Worm (Caenorhabditis elegans) whole organism, L4/young adult: Measurements from ENCODE around the gene Y39G8B.7.

Experiments
- W03F9.2 ChIP-seq: fragments of 150-350 bp; optimal IDR thresholded peaks from 2 replicates; lab custom pipeline; 2014; ENCODE audit warnings: missing biosample characterization, missing genetic modification characterization
- dao-5 ChIP-seq: sonication (generic microtip); optimal IDR thresholded peaks from 2 replicates; lab custom pipeline; 2016; ENCODE audit warnings: missing genotype, missing genetic modification characterization, moderate library complexity, missing compliant biosample characterization
- him-1 ChIP-seq: sonication (generic microtip); optimal IDR thresholded peaks from 2 replicates; lab custom pipeline; 2016; ENCODE audit warnings: missing genotype, missing genetic modification reagents, missing genetic modification characterization, missing compliant biosample characterization

Y39G8B.7 gene

DNA sequence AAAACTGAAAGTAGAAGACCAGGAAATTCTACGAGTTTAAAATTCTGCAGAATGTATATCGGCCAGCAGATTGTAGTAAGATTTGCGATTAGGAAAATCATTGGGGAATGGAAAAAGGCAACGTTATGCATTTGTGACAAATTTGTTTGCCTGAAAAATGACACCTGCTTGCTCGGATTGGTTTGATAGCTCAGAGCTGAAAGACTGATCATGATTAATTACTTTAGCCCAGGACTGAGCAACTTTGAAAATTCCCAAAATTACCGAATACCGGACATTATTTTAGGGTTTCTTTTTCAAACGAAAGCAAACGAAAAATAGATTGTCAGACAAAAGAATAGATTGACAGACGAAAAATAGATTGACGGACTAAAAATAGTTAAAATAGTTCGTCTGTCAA lies 10.3 kb downstream of the Y39G8B.7 start, which contains the start of gene sre-47:
Gene sre-47 (minus strand): TSS at position 101 of the 400 bp plus-strand sequence.
- TF ChIP-seq him-1 (tag; lab: Kevin White, UChicago) (no peak), W03F9.2 (tag; lab: Kevin White, UChicago) (no peak), dao-5 (tag; lab: Kevin White, UChicago) (no peak)

ce11 chrII:13982923-13983322 lies 11.9 kb downstream of the Y39G8B.7 start, which contains the start of the genes Y39G8B.13 and Y39G8B.10:
Gene Y39G8B.13 (minus strand): TSS chrII:13983047.
Gene Y39G8B.10 (minus strand): TSS chrII:13983115.
- TF ChIP-seq W03F9.2 (tag; lab: Kevin White, UChicago) (no peak), dao-5 (tag; lab: Kevin White, UChicago) (no peak), him-1 (tag; lab: Kevin White, UChicago) (no peak)

DNA sequence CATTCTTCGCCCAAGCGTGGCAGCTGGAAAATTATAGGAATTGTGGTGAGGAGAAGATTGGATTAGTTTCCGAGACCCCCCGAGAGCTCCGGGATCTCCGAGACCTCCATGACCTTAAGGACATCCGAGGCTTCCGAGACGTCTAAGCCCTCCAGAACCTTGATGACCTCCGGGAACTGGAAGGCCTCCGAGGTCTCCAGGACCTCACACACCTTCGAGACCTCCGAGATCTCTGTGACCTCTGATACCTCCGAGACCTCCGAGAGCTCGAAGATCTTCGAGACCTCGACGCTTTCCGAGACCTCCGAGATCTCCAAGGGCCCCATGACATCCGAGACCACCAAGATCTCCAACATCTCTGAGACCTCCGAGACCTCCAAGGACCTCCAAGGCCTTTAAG lies 12.6 kb downstream of the Y39G8B.7 start:
- TF ChIP-seq him-1 (tag; lab: Kevin White, UChicago) (no peak), W03F9.2 (tag; lab: Kevin White, UChicago) (no peak), dao-5 (tag; lab: Kevin White, UChicago) (no peak)

DNA sequence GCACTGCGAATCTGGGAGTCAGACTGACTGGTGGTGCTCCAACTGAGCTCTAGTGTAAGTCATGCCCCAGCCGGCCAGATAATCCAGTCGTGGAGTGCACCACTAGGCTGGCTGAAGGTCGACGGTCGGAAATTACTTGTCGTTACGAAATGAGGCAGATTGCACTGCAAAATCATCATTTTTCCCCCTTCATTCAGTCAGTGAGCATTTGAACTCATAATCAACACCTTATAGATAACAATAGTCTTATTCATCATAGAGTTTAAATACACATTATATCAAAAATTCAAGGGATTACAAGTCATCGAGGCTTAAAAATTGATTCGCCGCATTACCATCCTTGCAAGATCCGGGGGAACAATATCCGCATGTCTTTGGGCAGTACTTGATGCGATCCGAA lies 13.0 kb downstream of the Y39G8B.7 start:
- TF ChIP-seq dao-5 (tag; lab: Kevin White, UChicago) (no peak), him-1 (tag; lab: Kevin White, UChicago) (no peak), W03F9.2 (tag; lab: Kevin White, UChicago) (no peak)

- TF ChIP-seq him-1 (tag; lab: Kevin White, UChicago), result no peak
- TF ChIP-seq W03F9.2 (tag; lab: Kevin White, UChicago), result no peak
- TF ChIP-seq dao-5 (tag; lab: Kevin White, UChicago), result no peak
These were observed 13.7 kb downstream of the Y39G8B.7 start, which contains the start of gene Y39G8B.9 for ce11 chrII:13981097-13981496. Gene Y39G8B.9 (plus strand): TSS chrII:13981365.

- TF ChIP-seq him-1 (tag; lab: Kevin White, UChicago), result no peak
- TF ChIP-seq dao-5 (tag; lab: Kevin White, UChicago), result no peak
- TF ChIP-seq W03F9.2 (tag; lab: Kevin White, UChicago), result no peak
These were observed 14.9 kb downstream of the Y39G8B.7 start, which contains the start of gene sre-48 for ce11 chrII:13979833-13980513. Gene sre-48 (minus strand): TSS chrII:13979883.

- TF ChIP-seq dao-5 (tag; lab: Kevin White, UChicago) (no peak), him-1 (tag; lab: Kevin White, UChicago) (no peak), W03F9.2 (tag; lab: Kevin White, UChicago) (no peak)
These were observed 17.1 kb downstream of the Y39G8B.7 start for ce11 chrII:13977701-13978100.

- TF ChIP-seq W03F9.2 (tag; lab: Kevin White, UChicago) (no peak), dao-5 (tag; lab: Kevin White, UChicago) (no peak), him-1 (tag; lab: Kevin White, UChicago) (no peak)
These were observed 18.7 kb downstream of the Y39G8B.7 start, which contains the start of gene Y39G8B.2 for ce11 chrII:13976161-13976560. Gene Y39G8B.2 (minus strand): TSS chrII:13976221.

DNA sequence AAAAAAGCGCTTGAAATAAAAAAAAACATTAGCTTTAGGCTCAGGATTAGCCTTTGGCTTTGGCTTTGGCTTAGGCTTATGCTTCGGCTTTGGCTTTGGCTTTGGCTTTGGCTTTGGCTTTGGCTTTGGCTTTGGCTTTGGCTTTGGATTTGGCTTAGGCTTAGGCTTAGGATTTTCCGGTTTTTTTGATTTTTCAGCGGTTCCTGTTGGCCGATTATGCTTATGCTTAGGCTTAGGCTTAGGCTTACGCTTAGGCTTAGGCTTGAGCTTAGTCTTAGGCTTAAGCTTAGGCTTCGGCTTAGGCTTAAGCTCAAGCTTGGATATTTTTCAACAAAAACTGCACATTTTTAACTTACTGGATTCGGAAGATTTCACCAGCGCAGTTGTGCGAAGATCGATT lies 20.7 kb downstream of the Y39G8B.7 start:
- TF ChIP-seq dao-5 (tag; lab: Kevin White, UChicago), result no peak
- no peak for TF ChIP-seq W03F9.2 (tag; lab: Kevin White, UChicago)
- TF ChIP-seq him-1 (tag; lab: Kevin White, UChicago), result no peak

ce11 chrII:13973514-13973913 lies 21.3 kb downstream of the Y39G8B.7 start, which contains the start of gene Y39G8B.1:
Gene Y39G8B.1 (minus strand): TSS chrII:13973812.
- TF ChIP-seq dao-5 (tag; lab: Kevin White, UChicago) (no peak), W03F9.2 (tag; lab: Kevin White, UChicago) (peak; percentile 27), him-1 (tag; lab: Kevin White, UChicago) (no peak)

ce11 chrII:13972199-13972598 lies 22.6 kb downstream of the Y39G8B.7 start:
- TF ChIP-seq him-1 (tag; lab: Kevin White, UChicago) (no peak), dao-5 (tag; lab: Kevin White, UChicago) (no peak)

ce11 chrII:13968979-13969378 lies 25.9 kb downstream of the Y39G8B.7 start, which contains the start of gene sre-43:
Gene sre-43 (minus strand): TSS chrII:13969079.
- no peak for TF ChIP-seq dao-5 (tag; lab: Kevin White, UChicago)
- TF ChIP-seq W03F9.2 (tag; lab: Kevin White, UChicago), result no peak
- TF ChIP-seq him-1 (tag; lab: Kevin White, UChicago), result no peak

ce11 chrII:13966242-13966641 lies 28.6 kb downstream of the Y39G8B.7 start, which contains the start of gene W07G1.7:
Gene W07G1.7 (minus strand): TSS chrII:13966342.
- TF ChIP-seq him-1 (tag; lab: Kevin White, UChicago) (no peak), dao-5 (tag; lab: Kevin White, UChicago) (no peak), W03F9.2 (tag; lab: Kevin White, UChicago) (no peak)
